Worm (Caenorhabditis elegans) whole organism, L3 larva: Measurements from ENCODE around the gene C52E2.5.

Experiments
- R02D3.7 ChIP-seq: fragments of 150-350 bp; optimal IDR thresholded peaks from 2 replicates; lab custom pipeline; 2014; ENCODE audit warnings: missing biosample characterization, missing genetic modification characterization
- ZK546.5 ChIP-seq: sonication (generic microtip); optimal IDR thresholded peaks from 2 replicates; lab custom pipeline; 2017; ENCODE audit warnings: missing biosample characterization, missing genetic modification characterization
- ceh-82 ChIP-seq: fragments of 150-350 bp; optimal IDR thresholded peaks from 2 replicates; lab custom pipeline; 2014; ENCODE audit warnings: missing biosample characterization, missing genetic modification characterization
- daf-12 ChIP-seq: fragments of 150-350 bp; optimal IDR thresholded peaks from 2 replicates; lab custom pipeline; 2014; ENCODE audit warnings: missing biosample characterization, missing genetic modification reagents, missing genetic modification characterization
- egl-27 ChIP-seq: sonication (generic microtip); optimal IDR thresholded peaks from 4 replicates; lab custom pipeline; 2017; ENCODE audit warnings: missing biosample characterization, missing genetic modification reagents, missing genetic modification characterization
- elt-1 ChIP-seq: fragments of 150-350 bp; optimal IDR thresholded peaks from 2 replicates; lab custom pipeline; 2014; ENCODE audit warnings: missing biosample characterization, missing genetic modification characterization
- elt-2 ChIP-seq: sonication (generic microtip); optimal IDR thresholded peaks from 2 replicates; lab custom pipeline; 2016; ENCODE audit warnings: missing genetic modification reagents, mild to moderate bottlenecking, missing genetic modification characterization, missing compliant biosample characterization
- elt-3 ChIP-seq, 3 experiments: fragments of 150-350 bp in 1 of 3; sonication (generic microtip) in 2 of 3; optimal IDR thresholded peaks; 2 replicates in 2 of 3; 4 replicates in 1 of 3; lab custom pipeline; 2014 to 2017; ENCODE audit warnings: missing biosample characterization in 3 of 3, missing genetic modification characterization in 3 of 3
- eor-1 ChIP-seq, 2 experiments: fragments of 150-350 bp; optimal IDR thresholded peaks; 2 replicates each; lab custom pipeline; 2014 to 2018; ENCODE audit warnings: missing biosample characterization in 2 of 2, missing genetic modification characterization in 2 of 2
- fkh-2 ChIP-seq: fragments of 150-350 bp; optimal IDR thresholded peaks from 2 replicates; lab custom pipeline; 2014; ENCODE audit warnings: missing biosample characterization, missing genetic modification reagents, missing genetic modification characterization
- fos-1 ChIP-seq: fragments of 150-350 bp; optimal IDR thresholded peaks from 2 replicates; lab custom pipeline; 2014; ENCODE audit warnings: missing biosample characterization, missing genetic modification characterization
- jun-1 ChIP-seq: fragments of 150-350 bp; optimal IDR thresholded peaks from 2 replicates; lab custom pipeline; 2014; ENCODE audit warnings: missing biosample characterization, missing genetic modification reagents, missing genetic modification characterization
- lin-15B ChIP-seq: fragments of 150-350 bp; optimal IDR thresholded peaks from 2 replicates; lab custom pipeline; 2014; ENCODE audit warnings: missing biosample characterization, missing genetic modification characterization
- mdl-1 ChIP-seq: fragments of 150-350 bp; optimal IDR thresholded peaks from 2 replicates; lab custom pipeline; 2014; ENCODE audit warnings: missing biosample characterization, missing genetic modification characterization
- mml-1 ChIP-seq: fragments of 150-350 bp; sonication (generic microtip); optimal IDR thresholded peaks from 3 replicates; lab custom pipeline; 2014; ENCODE audit warnings: missing biosample characterization, missing genetic modification characterization
- nfya-1 ChIP-seq: sonication (generic microtip); optimal IDR thresholded peaks from 2 replicates; lab custom pipeline; 2017; ENCODE audit warnings: missing genetic modification characterization, mild to moderate bottlenecking, missing compliant biosample characterization, antibody characterized with exemption, moderate library complexity; ENCODE audit not compliant: insufficient read depth
- nhr-11 ChIP-seq: fragments of 150-350 bp; optimal IDR thresholded peaks from 2 replicates; lab custom pipeline; 2014; ENCODE audit warnings: missing biosample characterization, missing genetic modification characterization
- nhr-12 ChIP-seq: fragments of 150-350 bp; optimal IDR thresholded peaks from 2 replicates; lab custom pipeline; 2014; ENCODE audit warnings: missing biosample characterization, missing genetic modification characterization
- nhr-237 ChIP-seq: fragments of 150-350 bp; optimal IDR thresholded peaks from 2 replicates; lab custom pipeline; 2014; ENCODE audit warnings: missing biosample characterization, missing genetic modification characterization
- nhr-25 ChIP-seq: sonication (generic microtip); optimal IDR thresholded peaks from 2 replicates; lab custom pipeline; 2017; ENCODE audit warnings: missing biosample characterization, missing genetic modification characterization
- nhr-28 ChIP-seq: fragments of 150-350 bp; optimal IDR thresholded peaks from 2 replicates; lab custom pipeline; 2014; ENCODE audit warnings: missing biosample characterization, missing genetic modification characterization
- nhr-43 ChIP-seq: sonication (generic microtip); optimal IDR thresholded peaks from 2 replicates; lab custom pipeline; 2016; ENCODE audit warnings: mild to moderate bottlenecking, missing genetic modification characterization, missing compliant biosample characterization; ENCODE audit not compliant: poor library complexity, severe bottlenecking
- nhr-67 ChIP-seq: fragments of 150-350 bp; optimal IDR thresholded peaks from 2 replicates; lab custom pipeline; 2014; ENCODE audit warnings: missing biosample characterization, missing genetic modification characterization
- nhr-76 ChIP-seq: fragments of 150-350 bp; sonication (generic microtip); optimal IDR thresholded peaks from 5 replicates; lab custom pipeline; 2014; ENCODE audit warnings: missing biosample characterization, missing genetic modification characterization
- nhr-77 ChIP-seq: fragments of 150-350 bp; optimal IDR thresholded peaks from 2 replicates; lab custom pipeline; 2014; ENCODE audit warnings: missing biosample characterization, missing genetic modification characterization
- pha-4 ChIP-seq: fragments of 150-350 bp; optimal IDR thresholded peaks from 2 replicates; lab custom pipeline; 2014; ENCODE audit warnings: missing biosample characterization, missing genetic modification reagents, missing genetic modification characterization
- pqm-1 ChIP-seq: fragments of 150-350 bp; optimal IDR thresholded peaks from 2 replicates; lab custom pipeline; 2017; ENCODE audit warnings: missing biosample characterization, missing genetic modification characterization, inconsistent platforms
- sea-2 ChIP-seq: fragments of 150-350 bp; sonication (generic microtip); optimal IDR thresholded peaks from 4 replicates; lab custom pipeline; 2014; ENCODE audit warnings: missing biosample characterization, missing genetic modification reagents, missing genetic modification characterization
- skn-1 ChIP-seq: fragments of 150-350 bp; optimal IDR thresholded peaks from 2 replicates; lab custom pipeline; 2014; ENCODE audit warnings: missing biosample characterization, missing genetic modification characterization
- snpc-4 ChIP-seq: fragments of 150-350 bp; optimal IDR thresholded peaks from 2 replicates; lab custom pipeline; 2014; ENCODE audit warnings: missing biosample characterization, missing genetic modification characterization
- unc-39 ChIP-seq: sonication (generic microtip); optimal IDR thresholded peaks from 4 replicates; lab custom pipeline; 2017; ENCODE audit warnings: missing biosample characterization, missing genetic modification characterization
- unc-62 ChIP-seq: fragments of 150-350 bp; sonication (generic microtip); optimal IDR thresholded peaks from 4 replicates; lab custom pipeline; 2014; ENCODE audit warnings: missing biosample characterization, missing genetic modification reagents, missing genetic modification characterization
- ztf-11 ChIP-seq: fragments of 150-350 bp; optimal IDR thresholded peaks from 2 replicates; lab custom pipeline; 2014; ENCODE audit warnings: missing biosample characterization, missing genetic modification characterization

Gene C52E2.5

DNA sequence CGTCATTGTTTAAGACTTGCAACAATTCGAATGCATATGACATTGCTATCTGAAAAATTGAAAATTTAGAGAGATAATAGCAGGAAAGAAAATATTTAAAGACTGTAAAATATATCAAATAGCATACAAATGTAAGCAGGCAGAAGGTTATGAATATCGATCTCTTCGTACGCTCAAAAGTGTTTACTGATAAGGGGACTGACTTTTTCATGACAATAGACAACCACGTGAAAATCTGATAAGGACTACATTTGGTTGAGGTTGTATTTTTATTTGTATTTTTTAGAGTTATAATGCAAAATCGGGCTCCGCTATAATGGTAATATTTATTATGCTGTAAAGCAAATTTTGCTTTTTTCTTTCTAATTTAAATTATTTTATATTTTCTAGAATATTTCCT lies at the start of gene C52E2.5, which contains the start of gene C52E2.4:
TSS of gene C52E2.5 (minus strand) at position 43 of the 400 bp plus-strand sequence.
TSS of gene C52E2.4 (plus strand) at position 252 of the 400 bp plus-strand sequence.
- TF ChIP-seq ztf-11 = no peak
- TF ChIP-seq pha-4 = peak; percentile 73
- TF ChIP-seq mdl-1 (tag; lab: Kevin White, UChicago) = no peak
- no peak for TF ChIP-seq fkh-2 (tag; lab: Kevin White, UChicago)
- TF ChIP-seq elt-2 = peak; percentile 94
- no peak for TF ChIP-seq snpc-4 (tag; lab: Kevin White, UChicago)
- TF ChIP-seq jun-1 = peak; percentile 20
- peak; percentile 17 for TF ChIP-seq skn-1 (tag; lab: Kevin White, UChicago)
- no peak for TF ChIP-seq egl-27 (tag; lab: Kevin White, UChicago)
- TF ChIP-seq elt-3 (tag; optimal IDR thresholded peaks at IDR 0.05; lab: Kevin White, UChicago) = no peak
- no peak for TF ChIP-seq nhr-12 (tag; lab: Kevin White, UChicago)
- no peak for TF ChIP-seq sea-2 (GFP tag; lab: Kevin White, UChicago)
- no peak for TF ChIP-seq nhr-28 (tag; lab: Kevin White, UChicago)
- no peak for TF ChIP-seq nhr-76 (tag; lab: Kevin White, UChicago)
- TF ChIP-seq lin-15B (tag; lab: Kevin White, UChicago) = no peak
- no peak for TF ChIP-seq nhr-11 (tag; lab: Kevin White, UChicago)

DNA sequence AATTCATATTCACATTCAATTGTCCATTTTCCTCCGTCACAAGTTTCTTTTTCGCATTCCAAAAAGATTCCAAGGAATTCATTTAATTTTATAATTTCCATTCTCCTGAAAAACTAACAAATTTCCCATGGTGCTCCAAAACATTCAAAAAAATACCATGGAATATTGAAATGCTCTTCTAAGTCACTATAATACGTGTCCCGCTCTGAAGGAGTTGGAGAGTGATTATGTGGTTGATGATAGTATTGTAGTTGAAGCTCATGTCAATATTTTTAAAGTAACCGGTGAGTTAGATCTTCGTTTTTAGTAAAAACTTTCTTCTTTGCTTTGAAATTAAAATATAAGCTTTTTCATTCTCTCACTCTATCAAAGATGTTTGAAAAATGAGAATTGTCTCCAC lies 47.9 kb upstream of the C52E2.5 start, which contains the start of gene math-9:
TSS of gene math-9 (minus strand) at position 101 of the 400 bp plus-strand sequence.
- no peak for TF ChIP-seq R02D3.7 (tag; lab: Kevin White, UChicago)
- no peak for TF ChIP-seq elt-1 (tag; lab: Kevin White, UChicago)
- TF ChIP-seq fos-1 (tag; lab: Kevin White, UChicago) = no peak
- no peak for TF ChIP-seq mdl-1 (tag; lab: Kevin White, UChicago)
- no peak for TF ChIP-seq fkh-2 (tag; lab: Kevin White, UChicago)
- no peak for TF ChIP-seq nhr-67 (tag; lab: Kevin White, UChicago)
- TF ChIP-seq nhr-25 (tag; lab: Kevin White, UChicago) = no peak

ce11 chrII:1889071-1889470 lies 46.3 kb upstream of the C52E2.5 start, which contains the start of gene math-8:
Gene math-8 (minus strand): TSS chrII:1889171.
- TF ChIP-seq eor-1 (tag; optimal IDR thresholded peaks at IDR 0.05; lab: Kevin White, UChicago) = no peak
- no peak for TF ChIP-seq unc-39 (tag; lab: Kevin White, UChicago)
- no peak for TF ChIP-seq R02D3.7 (tag; lab: Kevin White, UChicago)
- TF ChIP-seq fkh-2 (tag; lab: Kevin White, UChicago) = no peak

ce11 chrII:1886379-1886778 lies 43.6 kb upstream of the C52E2.5 start, which contains the start of gene math-7:
Gene math-7 (minus strand): TSS chrII:1886479.
- no peak for TF ChIP-seq egl-27 (tag; lab: Kevin White, UChicago)
- TF ChIP-seq nhr-77 = no peak
- TF ChIP-seq ztf-11 = no peak
- no peak for TF ChIP-seq elt-2
- no peak for TF ChIP-seq lin-15B (tag; lab: Kevin White, UChicago)
- TF ChIP-seq, all 47 proteins: peak for 0

DNA sequence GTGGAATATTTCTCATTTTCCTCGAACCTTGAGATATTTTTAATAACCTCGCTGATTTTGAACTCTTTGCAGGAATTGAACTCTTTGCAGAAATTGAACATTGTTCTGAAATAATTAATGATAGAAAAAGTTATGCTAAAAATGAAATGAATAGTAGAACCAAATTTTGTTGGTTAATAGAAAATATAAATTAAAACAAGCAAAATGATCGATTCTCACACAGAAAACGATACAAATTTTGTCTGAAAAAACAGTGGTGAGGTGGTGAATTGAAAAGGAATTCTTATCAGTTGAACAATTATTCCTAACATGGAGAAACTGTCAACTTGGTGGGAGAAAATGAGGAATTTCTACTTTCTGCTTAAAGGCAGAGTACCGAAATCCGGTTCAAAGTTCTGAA lies 41.9 kb upstream of the C52E2.5 start, which contains the start of gene math-6:
TSS of gene math-6 (minus strand) at position 101 of the 400 bp plus-strand sequence.
- TF ChIP-seq mdl-1 (tag; lab: Kevin White, UChicago) (no peak), nhr-76 (tag; lab: Kevin White, UChicago) (no peak), ceh-82 (tag; lab: Kevin White, UChicago) (no peak), pha-4 (no peak), skn-1 (tag; lab: Kevin White, UChicago) (no peak), nhr-43 (tag; lab: Kevin White, UChicago) (no peak), R02D3.7 (tag; lab: Kevin White, UChicago) (no peak), eor-1 (tag; optimal IDR thresholded peaks at IDR 0.05; lab: Kevin White, UChicago) (no peak), fkh-2 (tag; lab: Kevin White, UChicago) (no peak), unc-62 (GFP tag; lab: Kevin White, UChicago) (no peak)

DNA sequence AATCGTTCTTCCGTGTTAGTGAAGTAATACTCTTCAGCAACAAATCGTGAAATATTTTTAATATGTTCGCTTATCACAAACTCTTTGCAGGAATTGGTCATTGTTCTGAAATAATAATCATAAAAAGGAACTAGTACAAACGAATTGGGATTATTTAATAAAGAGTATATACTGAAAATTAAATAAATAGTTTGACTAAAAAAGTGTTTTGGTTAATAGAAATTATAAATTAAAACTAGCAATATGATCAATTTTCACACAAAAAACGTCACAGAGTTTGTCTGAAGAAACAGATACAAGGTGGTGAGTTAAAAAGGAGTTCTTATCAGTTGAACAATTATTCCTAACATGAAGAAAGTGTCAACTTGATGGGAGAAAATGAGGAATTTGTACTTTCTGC lies 40.0 kb upstream of the C52E2.5 start, which contains the start of gene math-5:
TSS of gene math-5 (minus strand) at position 101 of the 400 bp plus-strand sequence.
- no peak for TF ChIP-seq mml-1

DNA sequence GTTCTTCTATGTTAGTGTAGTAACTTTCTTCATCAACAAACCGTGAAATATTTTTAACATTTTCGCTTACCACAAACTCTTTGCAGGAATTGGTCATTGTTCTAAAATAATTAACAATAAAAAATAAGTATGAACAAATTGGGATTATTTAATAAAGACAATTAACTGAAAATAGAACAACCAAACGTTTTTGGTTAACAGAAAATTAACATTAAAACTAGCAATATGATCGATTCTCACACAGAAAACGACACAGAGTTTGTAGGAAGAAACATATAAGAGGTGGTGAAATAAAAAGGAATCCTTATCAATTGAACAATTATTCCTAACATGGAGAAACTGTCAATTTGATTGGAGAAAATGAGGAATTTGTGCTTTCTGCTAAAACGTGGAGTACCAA lies 35.9 kb upstream of the C52E2.5 start, which contains the start of gene math-16:
TSS of gene math-16 (minus strand) at position 101 of the 400 bp plus-strand sequence.
- TF ChIP-seq elt-2 = no peak
- no peak for TF ChIP-seq unc-62 (GFP tag; lab: Kevin White, UChicago)
- TF ChIP-seq daf-12 (tag; lab: Kevin White, UChicago) = no peak
- no peak for TF ChIP-seq pha-4
- TF ChIP-seq nhr-237 (tag; lab: Kevin White, UChicago) = no peak
- no peak for TF ChIP-seq fos-1 (tag; lab: Kevin White, UChicago)
- no peak for TF ChIP-seq mml-1
- no peak for TF ChIP-seq fkh-2 (tag; lab: Kevin White, UChicago)
- TF ChIP-seq skn-1 (tag; lab: Kevin White, UChicago) = no peak
- TF ChIP-seq nfya-1 (tag; lab: Kevin White, UChicago) = no peak
- no peak for TF ChIP-seq elt-1 (tag; lab: Kevin White, UChicago)
- TF ChIP-seq eor-1 (tag; optimal IDR thresholded peaks at IDR 0.05; lab: Kevin White, UChicago) = no peak
- no peak for TF ChIP-seq nhr-25 (tag; lab: Kevin White, UChicago)
- no peak for TF ChIP-seq pqm-1 (tag; lab: Kevin White, UChicago)
- no peak for TF ChIP-seq nhr-67 (tag; lab: Kevin White, UChicago)
- TF ChIP-seq ZK546.5 (tag; lab: Kevin White, UChicago) = no peak
